Fruit fly (Drosophila melanogaster) whole organism, embryonic: ENCODE measurements around the gene Ppm1.

ENCODE experiments used
- Atf6 ChIP-seq: fragments of 200-800 bp; sonication (Bioruptor generic); IDR thresholded peaks from 2 replicates; pipeline ENCODE4 v1.3.6; 2022; ENCODE audit warnings: missing biosample characterization, missing genetic modification characterization
- B-H2 ChIP-seq: fragments of 200-800 bp; sonication (Bioruptor generic); optimal IDR thresholded peaks from 2 replicates; lab custom pipeline; 2018; ENCODE audit warnings: missing biosample characterization, mild to moderate bottlenecking, missing genetic modification characterization
- CG10321 ChIP-seq: fragments of 200-800 bp; sonication (Bioruptor generic); IDR thresholded peaks from 2 replicates; pipeline ENCODE4 v1.3.6; 2022; ENCODE audit warnings: missing biosample characterization, missing genetic modification characterization
- CG10431 ChIP-seq: fragments of 200-800 bp; sonication (Bioruptor generic); optimal IDR thresholded peaks from 3 replicates; lab custom pipeline; 2018; ENCODE audit warnings: missing biosample characterization, mild to moderate bottlenecking, missing genetic modification characterization
- CG13624 ChIP-seq: fragments of 200-800 bp; sonication (Bioruptor generic); optimal IDR thresholded peaks from 2 replicates; lab custom pipeline; 2016; ENCODE audit warnings: missing biosample characterization, missing genetic modification characterization
- CG14441 ChIP-seq: fragments of 200-800 bp; sonication (Bioruptor generic); IDR thresholded peaks from 2 replicates; pipeline ENCODE4 v1.3.6; 2022; ENCODE audit warnings: missing biosample characterization, missing genetic modification characterization
- CG15479 ChIP-seq: fragments of 200-800 bp; sonication (Bioruptor generic); optimal IDR thresholded peaks from 3 replicates; lab custom pipeline; 2019; ENCODE audit warnings: missing biosample characterization, mild to moderate bottlenecking, missing genetic modification characterization, moderate library complexity
- CG16813 ChIP-seq: fragments of 200-800 bp; sonication (Bioruptor generic); IDR thresholded peaks from 3 replicates; pipeline ENCODE4 v1.3.6; 2022; ENCODE audit warnings: missing biosample characterization, missing genetic modification characterization; ENCODE audit not compliant: partially characterized antibody
- CG2199 ChIP-seq: fragments of 200-800 bp; sonication (Bioruptor generic); IDR thresholded peaks from 3 replicates; pipeline ENCODE4 v1.3.6; 2022; ENCODE audit warnings: missing biosample characterization, missing genetic modification characterization
- CG34376 ChIP-seq: fragments of 200-800 bp; sonication (Bioruptor generic); optimal IDR thresholded peaks from 2 replicates; lab custom pipeline; 2018; ENCODE audit warnings: missing biosample characterization, mild to moderate bottlenecking, missing genetic modification characterization
- CG3838 ChIP-seq: fragments of 200-800 bp; sonication (Bioruptor generic); optimal IDR thresholded peaks from 3 replicates; lab custom pipeline; 2016; ENCODE audit warnings: missing biosample characterization, missing genetic modification characterization
- CG4282 ChIP-seq: fragments of 200-800 bp; sonication (Bioruptor generic); optimal IDR thresholded peaks from 2 replicates; lab custom pipeline; 2016; ENCODE audit warnings: missing biosample characterization, missing genetic modification characterization
- CG4360 ChIP-seq: fragments of 200-800 bp; sonication (Bioruptor generic); IDR thresholded peaks from 2 replicates; pipeline ENCODE4 v1.3.6; 2022; ENCODE audit warnings: missing biosample characterization, missing genetic modification characterization
- CG6765 ChIP-seq: fragments of 200-800 bp; sonication (Bioruptor generic); optimal IDR thresholded peaks from 3 replicates; lab custom pipeline; 2017; ENCODE audit warnings: missing biosample characterization, mild to moderate bottlenecking, missing genetic modification characterization
- CG6813 ChIP-seq: fragments of 200-800 bp; sonication (Bioruptor generic); optimal IDR thresholded peaks from 2 replicates; lab custom pipeline; 2017; ENCODE audit warnings: missing biosample characterization, missing genetic modification characterization, mild to moderate bottlenecking, moderate library complexity, missing genetic modification reagents
- CG7786 ChIP-seq: fragments of 200-800 bp; sonication (Bioruptor generic); optimal IDR thresholded peaks from 2 replicates; lab custom pipeline; 2016; ENCODE audit warnings: missing biosample characterization, missing genetic modification characterization
- CG8290 ChIP-seq, 3 experiments: fragments of 200-800 bp; sonication (Bioruptor generic); optimal IDR thresholded peaks; 2 replicates each; lab custom pipeline; 2016 to 2019; ENCODE audit warnings: missing biosample characterization in 3 of 3, missing genetic modification characterization in 3 of 3, mild to moderate bottlenecking in 2 of 3, moderate library complexity in 1 of 3
- CG8478 ChIP-seq: fragments of >200 bp; optimal IDR thresholded peaks from 2 replicates; lab custom pipeline; 2018
- D ChIP-seq, 2 experiments: fragments of 200-800 bp in 1 of 2; fragments of >200 bp in 1 of 2; sonication (Bioruptor generic) in 1 of 2; optimal IDR thresholded peaks; 2 replicates in 1 of 2; 3 replicates in 1 of 2; lab custom pipeline; 2017; ENCODE audit warnings: mild to moderate bottlenecking in 1 of 2, missing biosample characterization in 1 of 2, missing genetic modification characterization in 1 of 2, missing genetic modification reagents in 1 of 2
- Dad ChIP-seq: fragments of 200-800 bp; sonication (Bioruptor generic); optimal IDR thresholded peaks from 3 replicates; lab custom pipeline; 2016; ENCODE audit warnings: missing biosample characterization, missing genetic modification characterization
- Drgx ChIP-seq: fragments of 200-800 bp; sonication (Bioruptor generic); IDR thresholded peaks from 2 replicates; pipeline ENCODE4 v1.3.6; 2022; ENCODE audit warnings: missing biosample characterization, missing genetic modification characterization
- HLHmδ ChIP-seq: fragments of 200-800 bp; sonication (Bioruptor generic); optimal IDR thresholded peaks from 2 replicates; lab custom pipeline; 2018; ENCODE audit warnings: missing biosample characterization, mild to moderate bottlenecking, missing genetic modification characterization, moderate library complexity
- Jarid2 ChIP-seq: fragments of 200-800 bp; sonication (Bioruptor generic); optimal IDR thresholded peaks from 3 replicates; lab custom pipeline; 2017; ENCODE audit warnings: mild to moderate bottlenecking, missing biosample characterization, missing genetic modification reagents, missing genetic modification characterization
- Mes4 ChIP-seq: fragments of 200-800 bp; sonication (Bioruptor generic); optimal IDR thresholded peaks from 2 replicates; lab custom pipeline; 2016; ENCODE audit warnings: missing biosample characterization, missing genetic modification characterization
- NFAT ChIP-seq: fragments of 200-800 bp; sonication (Bioruptor generic); IDR thresholded peaks from 2 replicates; pipeline ENCODE4 v1.3.6; 2022; ENCODE audit warnings: missing biosample characterization, missing genetic modification characterization
- Nf-YC ChIP-seq: fragments of 200-800 bp; optimal IDR thresholded peaks from 3 replicates; lab custom pipeline; 2019; ENCODE audit warnings: missing biosample characterization, mild to moderate bottlenecking, missing genetic modification characterization, moderate library complexity
- Taf1 ChIP-seq: fragments of 200-800 bp; sonication (Bioruptor generic); IDR thresholded peaks from 2 replicates; pipeline ENCODE4 v1.3.6; 2022; ENCODE audit warnings: missing biosample characterization, missing genetic modification characterization
- Xrp1 ChIP-seq: fragments of 200-800 bp; sonication (Bioruptor generic); IDR thresholded peaks from 2 replicates; pipeline ENCODE4 v1.3.6; 2022; ENCODE audit warnings: missing biosample characterization, missing genetic modification characterization
- croc ChIP-seq: fragments of 200-800 bp; sonication (Bioruptor generic); conservative IDR thresholded peaks from 3 replicates; pipeline ENCODE4 v1.3.6; 2022; ENCODE audit warnings: missing biosample characterization, missing genetic modification characterization
- dm ChIP-seq: fragments of 200-800 bp; sonication (Bioruptor generic); optimal IDR thresholded peaks from 3 replicates; lab custom pipeline; 2016; ENCODE audit warnings: missing biosample characterization, missing genetic modification characterization
- gro ChIP-seq: fragments of 200-800 bp; sonication (Bioruptor generic); optimal IDR thresholded peaks from 2 replicates; lab custom pipeline; 2016; ENCODE audit warnings: missing biosample characterization, missing genetic modification characterization
- lilli ChIP-seq: fragments of 200-800 bp; sonication (Bioruptor generic); optimal IDR thresholded peaks from 3 replicates; lab custom pipeline; 2016; ENCODE audit warnings: missing biosample characterization, missing genetic modification characterization
- peb ChIP-seq: fragments of 200-800 bp; sonication (Bioruptor generic); IDR thresholded peaks from 2 replicates; pipeline ENCODE4 v1.3.6; 2022; ENCODE audit warnings: missing biosample characterization, missing genetic modification characterization
- prd ChIP-seq, 3 experiments: fragments of >200 bp in 2 of 3; fragments of 200-800 bp in 1 of 3; sonication (Bioruptor generic) in 1 of 3; optimal IDR thresholded peaks in 2 of 3; IDR thresholded peaks in 1 of 3; 2 replicates in 2 of 3; 3 replicates in 1 of 3; pipeline versions ENCODE4 v1.3.6 to Lab custom; 2017 to 2022; ENCODE audit warnings: missing biosample characterization in 1 of 3, missing genetic modification characterization in 1 of 3
- ranshi ChIP-seq: fragments of 200-800 bp; sonication (Bioruptor generic); IDR thresholded peaks from 2 replicates; pipeline ENCODE4 v1.3.6; 2022; ENCODE audit warnings: missing biosample characterization, missing genetic modification characterization
- salm ChIP-seq: fragments of 200-800 bp; sonication (Bioruptor generic); optimal IDR thresholded peaks from 2 replicates; lab custom pipeline; 2018; ENCODE audit warnings: missing biosample characterization, mild to moderate bottlenecking, missing genetic modification characterization
- seq ChIP-seq: fragments of 200-800 bp; sonication (Bioruptor generic); IDR thresholded peaks from 2 replicates; pipeline ENCODE4 v1.3.6; 2022; ENCODE audit warnings: missing biosample characterization, missing genetic modification characterization
- twi ChIP-seq: fragments of 200-800 bp; optimal IDR thresholded peaks from 2 replicates; lab custom pipeline; 2019; ENCODE audit warnings: missing biosample characterization, mild to moderate bottlenecking, missing genetic modification characterization, moderate library complexity
- unc-4 ChIP-seq: fragments of 200-800 bp; sonication (Bioruptor generic); IDR thresholded peaks from 2 replicates; pipeline ENCODE4 v1.3.6; 2022; ENCODE audit warnings: missing biosample characterization, missing genetic modification characterization; ENCODE audit not compliant: partially characterized antibody
- zen ChIP-seq: fragments of 200-800 bp; sonication (Bioruptor generic); optimal IDR thresholded peaks from 3 replicates; lab custom pipeline; 2018; ENCODE audit warnings: missing biosample characterization, mild to moderate bottlenecking, missing genetic modification characterization, moderate library complexity
- zfh1 ChIP-seq: fragments of 200-800 bp; sonication (Bioruptor generic); IDR thresholded peaks from 3 replicates; pipeline ENCODE4 v1.3.6; 2022; ENCODE audit warnings: missing biosample characterization, missing genetic modification characterization

Ppm1 gene

dm6 chr3L:616482-617148, 35.5 kb downstream of the Ppm1 start (continued):
- no peak for TF ChIP-seq CG4282 (GFP tag; lab: Kevin White, UChicago)
- TF ChIP-seq CG10321 (GFP tag; lab: Robert Waterston, UW), result 0 out of 2 replicates have a peak, but pooled peaks have one; percentile 39
- peak; percentile 79 for TF ChIP-seq CG8478 (lab: Kevin White, UChicago)
- 0 out of 3 replicates have a peak, but pooled peaks have one; percentile 23 for TF ChIP-seq CG2199
- peak; percentile 70 for TF ChIP-seq B-H2 (GFP tag; lab: Kevin White, UChicago)
- peak; percentile 79 for TF ChIP-seq Nf-YC (tag; lab: Kevin White, UChicago)
- TF ChIP-seq zfh1 (GFP tag; lab: Robert Waterston, UW), result peak; percentile 43; the same call in 1 of the 3 replicates
- TF ChIP-seq Atf6, result 0 out of 2 replicates have a peak, but pooled peaks have one; percentile 11
- TF ChIP-seq Jarid2 (GFP tag; lab: Kevin White, UChicago), result peak; percentile 12
- no peak for TF ChIP-seq peb
- peak; percentile 39 for TF ChIP-seq gro (GFP tag; lab: Kevin White, UChicago)
- TF ChIP-seq CG7786, result no peak
- TF ChIP-seq ranshi (GFP tag; lab: Robert Waterston, UW), result no peak
- TF ChIP-seq unc-4 (GFP tag; lab: Robert Waterston, UW), result peak; percentile 48; the same call in 1 of the 2 replicates
- peak; percentile 79 for TF ChIP-seq CG13624 (GFP tag; lab: Kevin White, UChicago)
- TF ChIP-seq dm (GFP tag; lab: Kevin White, UChicago), result peak; percentile 18
- TF ChIP-seq D (optimal IDR thresholded peaks at IDR 0.05; lab: Kevin White, UChicago), result no peak
- TF ChIP-seq D (GFP tag; optimal IDR thresholded peaks at IDR 0.05; lab: Kevin White, UChicago), result no peak
- no peak for TF ChIP-seq CG16813 (GFP tag; lab: Robert Waterston, UW)
- no peak for TF ChIP-seq CG8290 (GFP tag; optimal IDR thresholded peaks at IDR 0.05; lab: Kevin White, UChicago)
- peak in 1 of 2 experiments; percentile 34 for TF ChIP-seq CG8290 (tag; optimal IDR thresholded peaks at IDR 0.05; lab: Kevin White, UChicago)

- TF ChIP-seq CG15479, result peak; percentile 90
- peak; percentile 40 for TF ChIP-seq CG4360 (GFP tag; lab: Robert Waterston, UW)
- TF ChIP-seq prd (optimal IDR thresholded peaks at IDR 0.05; lab: Kevin White, UChicago), result no peak
- TF ChIP-seq prd (GFP tag; IDR thresholded peaks at IDR 0.05; lab: Robert Waterston, UW), result no peak
- no peak for TF ChIP-seq CG14441
- no peak for TF ChIP-seq croc (GFP tag; lab: Robert Waterston, UW)
- TF ChIP-seq salm, result no peak
- TF ChIP-seq lilli, result no peak
- no peak for TF ChIP-seq Drgx (GFP tag; lab: Robert Waterston, UW)
- no peak for TF ChIP-seq CG10431
- no peak for TF ChIP-seq CG6813
- TF ChIP-seq Mes4 (GFP tag; lab: Kevin White, UChicago), result no peak
- no peak for TF ChIP-seq CG3838 (GFP tag; lab: Kevin White, UChicago)
- TF ChIP-seq zen, result peak; percentile 66
- no peak for TF ChIP-seq Dad (GFP tag; lab: Kevin White, UChicago)
- TF ChIP-seq Xrp1 (GFP tag; lab: Robert Waterston, UW), result no peak
- TF ChIP-seq CG34376 (GFP tag; lab: Kevin White, UChicago), result no peak
- no peak for TF ChIP-seq zfh1 (GFP tag; lab: Robert Waterston, UW)
- TF ChIP-seq NFAT (GFP tag; lab: Robert Waterston, UW), result no peak
- no peak for TF ChIP-seq CG6765
- no peak for TF ChIP-seq HLHmδ (GFP tag; lab: Kevin White, UChicago)
- no peak for TF ChIP-seq Taf1
- TF ChIP-seq twi, result peak; percentile 17
- no peak for TF ChIP-seq seq (GFP tag; lab: Robert Waterston, UW)
- TF ChIP-seq, all 482 proteins: peak for 4
Observed at dm6 chr3L:617926-618325, 36.8 kb downstream of the Ppm1 start.
